Worm (Caenorhabditis elegans) whole organism, L2 larva: ENCODE results near the gene B0563.7.

Experiments used
- nhr-11 ChIP-seq: fragments of 150-350 bp; optimal IDR thresholded peaks from 2 replicates; lab custom pipeline; 2014; ENCODE audit warnings: missing biosample characterization, missing genetic modification characterization
- nhr-23 ChIP-seq: fragments of 150-350 bp; optimal IDR thresholded peaks from 2 replicates; lab custom pipeline; 2014; ENCODE audit warnings: missing biosample characterization, missing genetic modification reagents, missing genetic modification characterization
- snpc-4 ChIP-seq: fragments of 150-350 bp; optimal IDR thresholded peaks from 2 replicates; lab custom pipeline; 2014; ENCODE audit warnings: missing biosample characterization, missing genetic modification characterization
- ztf-11 ChIP-seq: sonication (generic microtip); optimal IDR thresholded peaks from 2 replicates; lab custom pipeline; 2017; ENCODE audit warnings: missing biosample characterization, missing genetic modification characterization

- TF ChIP-seq nhr-11 (tag; lab: Kevin White, UChicago) (no peak), ztf-11 (tag; lab: Kevin White, UChicago) (no peak), nhr-23 (tag; lab: Kevin White, UChicago) (no peak), snpc-4 (tag; lab: Kevin White, UChicago) (no peak)
Observed at ce11 chrX:9146953-9147352, 7.2 kb downstream of the B0563.7 start.
